Fruit fly (Drosophila melanogaster): ENCODE data around the gene CG13031.

The CG13031 gene

dm6 chr3L:16760274-16760673, 35.6 kb downstream of the CG13031 start:
- no peak for TF ChIP-seq bab1 (GFP tag; optimal IDR thresholded peaks at IDR 0.05)
- no peak for TF ChIP-seq kay (GFP tag; ENCODE audit: borderline replicate concordance)
- no peak for TF ChIP-seq cic (GFP tag; optimal IDR thresholded peaks at IDR 0.05)
- no peak for TF ChIP-seq CG12768 (GFP tag; optimal IDR thresholded peaks at IDR 0.05)
- TF ChIP-seq Clk (GFP tag; optimal IDR thresholded peaks at IDR 0.05), result no peak
- TF ChIP-seq CG7045 (GFP tag; optimal IDR thresholded peaks at IDR 0.05), result no peak
- TF ChIP-seq tj (GFP tag; optimal IDR thresholded peaks at IDR 0.05), result no peak
- TF ChIP-seq cnc (optimal IDR thresholded peaks at IDR 0.05), result no peak
- no peak for TF ChIP-seq Hr96 (GFP tag; optimal IDR thresholded peaks at IDR 0.05)
- TF ChIP-seq ovo (GFP tag; optimal IDR thresholded peaks at IDR 0.05), result no peak
- no peak for TF ChIP-seq CG14711 (tag; optimal IDR thresholded peaks at IDR 0.05)
- TF ChIP-seq Crg-1 (GFP tag; optimal IDR thresholded peaks at IDR 0.05), result no peak
- TF ChIP-seq CG1620 (GFP tag; optimal IDR thresholded peaks at IDR 0.05), result no peak
- no peak for TF ChIP-seq CG11617 (GFP tag; optimal IDR thresholded peaks at IDR 0.05)
- no peak for TF ChIP-seq pad (GFP tag; optimal IDR thresholded peaks at IDR 0.05)
- no peak for TF ChIP-seq CG7101 (tag; optimal IDR thresholded peaks at IDR 0.05)
- no peak for TF ChIP-seq toe (GFP tag; optimal IDR thresholded peaks at IDR 0.05)
- no peak for TF ChIP-seq Mnt (GFP tag; optimal IDR thresholded peaks at IDR 0.05)

dm6 chr3L:16762203-16762997, 37.7 kb downstream of the CG13031 start:
- no peak for TF ChIP-seq Mnt (GFP tag; optimal IDR thresholded peaks at IDR 0.05)
- TF ChIP-seq CG33017 (tag; optimal IDR thresholded peaks at IDR 0.05), result no peak
- no peak for TF ChIP-seq CG12768 (GFP tag; optimal IDR thresholded peaks at IDR 0.05)
- no peak for TF ChIP-seq Hr96 (GFP tag; optimal IDR thresholded peaks at IDR 0.05)
- TF ChIP-seq tj (GFP tag; optimal IDR thresholded peaks at IDR 0.05), result no peak
- no peak for TF ChIP-seq CG11617 (GFP tag; optimal IDR thresholded peaks at IDR 0.05)
- no peak for TF ChIP-seq Clk (GFP tag; optimal IDR thresholded peaks at IDR 0.05)
- no peak for TF ChIP-seq Crg-1 (GFP tag; optimal IDR thresholded peaks at IDR 0.05)

- TF ChIP-seq CG12768 (GFP tag; optimal IDR thresholded peaks at IDR 0.05) (peak; percentile 27), CG7045 (GFP tag; optimal IDR thresholded peaks at IDR 0.05) (peak; percentile 46), pad (GFP tag; optimal IDR thresholded peaks at IDR 0.05) (peak; percentile 86), CG33017 (tag; optimal IDR thresholded peaks at IDR 0.05) (peak; percentile 52), Crg-1 (GFP tag; optimal IDR thresholded peaks at IDR 0.05) (no peak), Clk (GFP tag; optimal IDR thresholded peaks at IDR 0.05) (no peak), CG14711 (tag; optimal IDR thresholded peaks at IDR 0.05) (peak; percentile 28), tj (GFP tag; optimal IDR thresholded peaks at IDR 0.05) (no peak), ovo (GFP tag; optimal IDR thresholded peaks at IDR 0.05) (peak; percentile 10), toe (GFP tag; optimal IDR thresholded peaks at IDR 0.05) (no peak), CG7101 (tag; optimal IDR thresholded peaks at IDR 0.05) (peak; percentile 53), bab1 (GFP tag; optimal IDR thresholded peaks at IDR 0.05) (peak; percentile 51), cnc (optimal IDR thresholded peaks at IDR 0.05) (no peak), CG5204 (GFP tag; optimal IDR thresholded peaks at IDR 0.05) (no peak)
These were observed 41.3 kb downstream of the CG13031 start, which contains the start of gene Nrt for dm6 chr3L:16765647-16766628. Nrt (plus strand) TSS chr3L:16766072.

dm6 chr3L:16766901-16767300, 42.2 kb downstream of the CG13031 start:
- TF ChIP-seq CG12768 (GFP tag; optimal IDR thresholded peaks at IDR 0.05) (no peak), CG5204 (GFP tag; optimal IDR thresholded peaks at IDR 0.05) (no peak), Crg-1 (GFP tag; optimal IDR thresholded peaks at IDR 0.05) (no peak)

dm6 chr3L:16768001-16768652, 43.5 kb downstream of the CG13031 start:
- no peak for TF ChIP-seq kay (GFP tag; ENCODE audit: borderline replicate concordance)

- TF ChIP-seq Clk (GFP tag; optimal IDR thresholded peaks at IDR 0.05) (no peak), CG1620 (GFP tag; optimal IDR thresholded peaks at IDR 0.05) (no peak), Mnt (GFP tag; optimal IDR thresholded peaks at IDR 0.05) (no peak), bab1 (GFP tag; optimal IDR thresholded peaks at IDR 0.05) (peak; percentile 33), cnc (optimal IDR thresholded peaks at IDR 0.05) (no peak)
These were observed 45.2 kb downstream of the CG13031 start for dm6 chr3L:16769866-16770265.
